Worm (Caenorhabditis elegans): ENCODE data around the gene C25B8.8.

C25B8.8 gene

ce11 chrX:6638985-6639573 is 29.3 kb downstream of the C25B8.8 start:
- no peak for TF ChIP-seq nhr-12 (tag; optimal IDR thresholded peaks at IDR 0.05)
- peak; percentile 82 for TF ChIP-seq nhr-85 (tag)
- no peak for TF ChIP-seq unc-86 (tag; optimal IDR thresholded peaks at IDR 0.05)
- TF ChIP-seq lsy-2 (tag; optimal IDR thresholded peaks at IDR 0.05) = peak in 1 of 2 experiments; percentile 4
- peak; percentile 31 for TF ChIP-seq nhr-90 (tag; optimal IDR thresholded peaks at IDR 0.05; ENCODE audit: poor library complexity)
- peak in 1 of 2 experiments; percentile 52 for TF ChIP-seq lin-35 (GFP tag; optimal IDR thresholded peaks at IDR 0.05)
- peak in 2 of 6 experiments; percentile 35 to 80 for TF ChIP-seq elt-3 (tag; optimal IDR thresholded peaks at IDR 0.05)
- TF ChIP-seq snu-23 (GFP tag; optimal IDR thresholded peaks at IDR 0.05) = peak; percentile 50
- TF ChIP-seq ztf-11 (tag; optimal IDR thresholded peaks at IDR 0.05) = no peak
- no peak for TF ChIP-seq dpl-1 (GFP tag; optimal IDR thresholded peaks at IDR 0.05)
- TF ChIP-seq nhr-71 (tag; optimal IDR thresholded peaks at IDR 0.05) = peak; percentile 50
- no peak for TF ChIP-seq mep-1 (tag; optimal IDR thresholded peaks at IDR 0.05)
- peak; percentile 50 for TF ChIP-seq elt-2 (tag; optimal IDR thresholded peaks at IDR 0.05)
- TF ChIP-seq lin-14 (GFP tag; optimal IDR thresholded peaks at IDR 0.05) = peak; percentile 56
- no peak for TF ChIP-seq ama-1 (optimal IDR thresholded peaks at IDR 0.05)
- TF ChIP-seq nhr-19 (GFP tag; conservative IDR thresholded peaks at IDR 0.05) = peak; percentile 34; the same call in 1 of the 2 replicates
- no peak for TF ChIP-seq skn-1 (tag; optimal IDR thresholded peaks at IDR 0.05)
- no peak for TF ChIP-seq hlh-4 (tag; optimal IDR thresholded peaks at IDR 0.05)
- TF ChIP-seq tbx-2 (tag; optimal IDR thresholded peaks at IDR 0.05) = peak; percentile 17
- TF ChIP-seq blmp-1 (tag; optimal IDR thresholded peaks at IDR 0.05) = peak; percentile 73
- TF ChIP-seq nhr-20 (tag; optimal IDR thresholded peaks at IDR 0.05) = peak; percentile 71
- no peak for TF ChIP-seq nhr-47 (tag; optimal IDR thresholded peaks at IDR 0.05)
- no peak for TF ChIP-seq ceh-88 (GFP tag; IDR thresholded peaks at IDR 0.05)

ce11 chrX:6640570-6641199 is 30.9 kb downstream of the C25B8.8 start, which contains the start of gene nhr-120:
TSS of gene nhr-120 (minus strand) at chrX:6640620.
- TF ChIP-seq efl-1 (optimal IDR thresholded peaks at IDR 0.05) (no peak), efl-1 (GFP tag; optimal IDR thresholded peaks at IDR 0.05 in 1 of 2) (peak in 1 of 2 experiments; percentile 46), elt-3 (tag; optimal IDR thresholded peaks at IDR 0.05) (peak in 1 of 6 experiments; percentile 57), blmp-1 (tag; optimal IDR thresholded peaks at IDR 0.05) (peak; percentile 70), fkh-10 (GFP tag; optimal IDR thresholded peaks at IDR 0.05) (no peak)

- TF ChIP-seq snu-23 (GFP tag; optimal IDR thresholded peaks at IDR 0.05) = peak; percentile 25
- TF ChIP-seq grh-1 (GFP tag; IDR thresholded peaks at IDR 0.05) = 0 out of 2 replicates have a peak, but pooled peaks have one; percentile 22
- peak; percentile 29 for TF ChIP-seq swsn-7 (tag; optimal IDR thresholded peaks at IDR 0.05)
- no peak for TF ChIP-seq mef-2 (tag; optimal IDR thresholded peaks at IDR 0.05)
- TF ChIP-seq fkh-8 (tag; optimal IDR thresholded peaks at IDR 0.05) = peak; percentile 51
- no peak for TF ChIP-seq ceh-63 (GFP tag; optimal IDR thresholded peaks at IDR 0.05)
- TF ChIP-seq nhr-47 (tag; optimal IDR thresholded peaks at IDR 0.05) = peak; percentile 50
- no peak for TF ChIP-seq nhr-11 (tag; optimal IDR thresholded peaks at IDR 0.05)
- peak; percentile 15 for TF ChIP-seq blmp-1 (tag; optimal IDR thresholded peaks at IDR 0.05)
- TF ChIP-seq ceh-82 (tag; optimal IDR thresholded peaks at IDR 0.05) = no peak
- no peak for TF ChIP-seq hlh-17 (GFP tag; optimal IDR thresholded peaks at IDR 0.05; ENCODE audit: borderline replicate concordance)
- peak; percentile 66 for TF ChIP-seq lin-14 (GFP tag; optimal IDR thresholded peaks at IDR 0.05)
- TF ChIP-seq lsy-2 (tag; optimal IDR thresholded peaks at IDR 0.05) = peak in 1 of 2 experiments; percentile 66
- no peak for TF ChIP-seq lin-13 (GFP tag; optimal IDR thresholded peaks at IDR 0.05)
- no peak for TF ChIP-seq irx-1 (tag; optimal IDR thresholded peaks at IDR 0.05)
- no peak for TF ChIP-seq aha-1 (tag; optimal IDR thresholded peaks at IDR 0.05)
- TF ChIP-seq skn-1 (tag; optimal IDR thresholded peaks at IDR 0.05) = peak; percentile 33
- peak; percentile 45 for TF ChIP-seq nhr-20 (tag; optimal IDR thresholded peaks at IDR 0.05)
- peak; percentile 17; the same call in 1 of the 2 replicates for TF ChIP-seq ceh-88 (GFP tag; IDR thresholded peaks at IDR 0.05)
- TF ChIP-seq elt-3 (tag; optimal IDR thresholded peaks at IDR 0.05) = peak in 1 of 6 experiments; percentile 39
- TF ChIP-seq nhr-85 (tag) = peak; percentile 66
- TF ChIP-seq nhr-77 (tag; optimal IDR thresholded peaks at IDR 0.05) = no peak
- peak; percentile 57 for TF ChIP-seq nhr-71 (tag; optimal IDR thresholded peaks at IDR 0.05)
Observed at ce11 chrX:6641509-6641908, 31.7 kb downstream of the C25B8.8 start.
